Fruit fly (Drosophila melanogaster) whole organism, prepupa: ENCODE results near the gene Dip-B.

ENCODE experiments used
- Blimp-1 ChIP-seq: fragments of 200-800 bp; sonication (Bioruptor generic); optimal IDR thresholded peaks from 3 replicates; lab custom pipeline; 2017; ENCODE audit warnings: missing biosample characterization, missing genetic modification characterization, mild to moderate bottlenecking, moderate library complexity, missing genetic modification reagents
- CG10631 ChIP-seq: fragments of 200-800 bp; sonication (Bioruptor generic); optimal IDR thresholded peaks from 2 replicates; lab custom pipeline; 2016; ENCODE audit warnings: missing biosample characterization, missing genetic modification characterization
- CG10669 ChIP-seq: fragments of 200-800 bp; sonication (Bioruptor generic); optimal IDR thresholded peaks from 3 replicates; lab custom pipeline; 2018; ENCODE audit warnings: missing biosample characterization, mild to moderate bottlenecking, missing genetic modification characterization, moderate library complexity
- CG11294 ChIP-seq: fragments of 200-800 bp; sonication (Bioruptor generic); IDR thresholded peaks from 2 replicates; pipeline ENCODE4 v1.3.6; 2022; ENCODE audit warnings: missing biosample characterization, missing genetic modification characterization
- CG11762 ChIP-seq: fragments of 200-800 bp; sonication (Bioruptor generic); optimal IDR thresholded peaks from 3 replicates; lab custom pipeline; 2016; ENCODE audit warnings: missing biosample characterization, missing genetic modification characterization; ENCODE audit not compliant: insufficient read depth
- CG11902 ChIP-seq: fragments of 200-800 bp; sonication (Bioruptor generic); optimal IDR thresholded peaks from 3 replicates; lab custom pipeline; 2016; ENCODE audit warnings: missing biosample characterization, missing genetic modification characterization
- CG15336 ChIP-seq: fragments of 200-800 bp; sonication (Bioruptor generic); IDR thresholded peaks from 2 replicates; pipeline ENCODE4 v1.3.6; 2022; ENCODE audit warnings: missing biosample characterization, missing genetic modification characterization
- CG1621 ChIP-seq: fragments of 200-800 bp; sonication (Bioruptor generic); optimal IDR thresholded peaks from 3 replicates; lab custom pipeline; 2018; ENCODE audit warnings: missing biosample characterization, mild to moderate bottlenecking, missing genetic modification characterization
- CG16779 ChIP-seq: fragments of 200-800 bp; sonication (Bioruptor generic); optimal IDR thresholded peaks from 3 replicates; lab custom pipeline; 2017; ENCODE audit warnings: missing biosample characterization, mild to moderate bottlenecking, missing genetic modification characterization
- CG3032 ChIP-seq: fragments of 200-800 bp; optimal IDR thresholded peaks from 2 replicates; lab custom pipeline; 2019; ENCODE audit warnings: missing biosample characterization, mild to moderate bottlenecking, missing genetic modification characterization, moderate library complexity
- CG31627 ChIP-seq: fragments of 200-800 bp; sonication (Bioruptor generic); optimal IDR thresholded peaks from 3 replicates; lab custom pipeline; 2016; ENCODE audit warnings: missing biosample characterization, missing genetic modification characterization
- CG32006 ChIP-seq: fragments of 200-800 bp; sonication (Bioruptor generic); optimal IDR thresholded peaks from 3 replicates; lab custom pipeline; 2017; ENCODE audit warnings: missing biosample characterization, mild to moderate bottlenecking, missing genetic modification characterization
- CG34406 ChIP-seq: fragments of 200-800 bp; sonication (Bioruptor generic); optimal IDR thresholded peaks from 3 replicates; lab custom pipeline; 2016; ENCODE audit warnings: missing biosample characterization, missing genetic modification characterization
- CG4318 ChIP-seq: fragments of 200-800 bp; sonication (Bioruptor generic); optimal IDR thresholded peaks from 3 replicates; lab custom pipeline; 2017; ENCODE audit warnings: missing biosample characterization, mild to moderate bottlenecking, missing genetic modification characterization
- CG6163 ChIP-seq: fragments of 200-800 bp; sonication (Bioruptor generic); IDR thresholded peaks from 3 replicates; pipeline ENCODE4 v1.3.6; 2022; ENCODE audit warnings: missing biosample characterization, missing genetic modification characterization
- CG6808 ChIP-seq: fragments of 200-800 bp; sonication (Bioruptor generic); optimal IDR thresholded peaks from 3 replicates; lab custom pipeline; 2017; ENCODE audit warnings: missing biosample characterization, missing genetic modification characterization, mild to moderate bottlenecking, moderate library complexity, missing genetic modification reagents
- CG6854 ChIP-seq: fragments of 200-800 bp; sonication (Bioruptor generic); optimal IDR thresholded peaks from 2 replicates; lab custom pipeline; 2017; ENCODE audit warnings: missing biosample characterization, mild to moderate bottlenecking, missing genetic modification characterization
- CG7368 ChIP-seq: fragments of 200-800 bp; sonication (Bioruptor generic); optimal IDR thresholded peaks from 3 replicates; lab custom pipeline; 2016; ENCODE audit warnings: missing biosample characterization, missing genetic modification characterization
- CG8119 ChIP-seq: fragments of 200-800 bp; sonication (Bioruptor generic); IDR thresholded peaks from 3 replicates; pipeline ENCODE4 v1.3.6; 2022; ENCODE audit warnings: missing biosample characterization, missing genetic modification characterization
- CG8319 ChIP-seq: fragments of 200-800 bp; sonication (Bioruptor generic); optimal IDR thresholded peaks from 3 replicates; lab custom pipeline; 2016; ENCODE audit warnings: missing biosample characterization, missing genetic modification characterization
- CG8632 ChIP-seq: fragments of 200-800 bp; sonication (Bioruptor generic); optimal IDR thresholded peaks from 3 replicates; lab custom pipeline; 2016; ENCODE audit warnings: missing biosample characterization, missing genetic modification characterization
- Eip75B ChIP-seq: fragments of 200-800 bp; sonication (Bioruptor generic); optimal IDR thresholded peaks from 3 replicates; lab custom pipeline; 2016; ENCODE audit warnings: missing biosample characterization, missing genetic modification characterization
- Eip78C ChIP-seq: fragments of 200-800 bp; sonication (Bioruptor generic); peaks from one replicate; lab custom pipeline; 2016; ENCODE audit warnings: missing biosample characterization, missing genetic modification characterization
- Eip93F ChIP-seq: fragments of 200-800 bp; sonication (Bioruptor generic); optimal IDR thresholded peaks from 2 replicates; lab custom pipeline; 2016; ENCODE audit warnings: missing biosample characterization, mild to moderate bottlenecking, missing genetic modification characterization
- Ets21C ChIP-seq: fragments of 200-800 bp; sonication (Bioruptor generic); optimal IDR thresholded peaks from 3 replicates; lab custom pipeline; 2016; ENCODE audit warnings: missing biosample characterization, missing genetic modification characterization
- Ets96B ChIP-seq: fragments of 200-800 bp; optimal IDR thresholded peaks from 2 replicates; lab custom pipeline; 2019; ENCODE audit warnings: missing biosample characterization, mild to moderate bottlenecking, missing genetic modification characterization, moderate library complexity
- Gug ChIP-seq: fragments of 200-800 bp; sonication (Bioruptor generic); IDR thresholded peaks from 2 replicates; pipeline ENCODE4 v1.3.6; 2022; ENCODE audit warnings: missing biosample characterization, missing genetic modification characterization
- Hr38 ChIP-seq: sonication (Bioruptor generic); optimal IDR thresholded peaks from 2 replicates; lab custom pipeline; 2016; ENCODE audit warnings: missing biosample characterization, missing genetic modification characterization
- Hr4 ChIP-seq: fragments of 200-800 bp; sonication (Bioruptor generic); optimal IDR thresholded peaks from 3 replicates; lab custom pipeline; 2016; ENCODE audit warnings: missing biosample characterization, missing genetic modification characterization
- Lpt ChIP-seq: fragments of 200-800 bp; sonication (Bioruptor generic); optimal IDR thresholded peaks from 3 replicates; lab custom pipeline; 2016; ENCODE audit warnings: missing biosample characterization, missing genetic modification characterization
- Met ChIP-seq: fragments of 200-800 bp; sonication (Bioruptor generic); optimal IDR thresholded peaks from 3 replicates; lab custom pipeline; 2016; ENCODE audit warnings: missing biosample characterization, missing genetic modification characterization
- OdsH ChIP-seq: fragments of 200-800 bp; sonication (Bioruptor generic); optimal IDR thresholded peaks from 3 replicates; lab custom pipeline; 2016; ENCODE audit warnings: missing biosample characterization, missing genetic modification characterization
- Sox102F ChIP-seq: fragments of 200-800 bp; sonication (Bioruptor generic); optimal IDR thresholded peaks from 2 replicates; lab custom pipeline; 2016; ENCODE audit warnings: missing biosample characterization, mild to moderate bottlenecking, missing genetic modification characterization
- Sox15 ChIP-seq: fragments of 200-800 bp; sonication (Bioruptor generic); optimal IDR thresholded peaks from 3 replicates; lab custom pipeline; 2016; ENCODE audit warnings: missing biosample characterization, missing genetic modification characterization
- achi ChIP-seq: fragments of 200-800 bp; sonication (Bioruptor generic); optimal IDR thresholded peaks from 3 replicates; lab custom pipeline; 2016; ENCODE audit warnings: missing biosample characterization, missing genetic modification characterization
- dac ChIP-seq: fragments of 200-800 bp; sonication (Bioruptor generic); optimal IDR thresholded peaks from 2 replicates; lab custom pipeline; 2017; ENCODE audit warnings: missing biosample characterization, mild to moderate bottlenecking, missing genetic modification characterization
- dsx ChIP-seq: fragments of 200-800 bp; optimal IDR thresholded peaks from 3 replicates; lab custom pipeline; 2019; ENCODE audit warnings: missing biosample characterization, mild to moderate bottlenecking, missing genetic modification characterization, moderate library complexity; ENCODE audit not compliant: poor library complexity, severe bottlenecking
- eg ChIP-seq: fragments of 200-800 bp; sonication (Bioruptor generic); IDR thresholded peaks from 3 replicates; pipeline ENCODE4 v1.3.6; 2022; ENCODE audit warnings: missing biosample characterization, missing genetic modification characterization
- esn ChIP-seq: fragments of 200-800 bp; sonication (Bioruptor generic); optimal IDR thresholded peaks from 2 replicates; lab custom pipeline; 2016; ENCODE audit warnings: missing biosample characterization, mild to moderate bottlenecking, missing genetic modification characterization, moderate library complexity
- fd59A ChIP-seq: fragments of 200-800 bp; sonication (Bioruptor generic); optimal IDR thresholded peaks from 2 replicates; lab custom pipeline; 2017; ENCODE audit warnings: missing biosample characterization, mild to moderate bottlenecking, missing genetic modification characterization, missing genetic modification reagents
- fd85E ChIP-seq: fragments of 200-800 bp; sonication (Bioruptor generic); optimal IDR thresholded peaks from 3 replicates; lab custom pipeline; 2016; ENCODE audit warnings: missing biosample characterization, missing genetic modification characterization
- fkh ChIP-seq: fragments of 200-800 bp; sonication (Bioruptor generic); optimal IDR thresholded peaks from 3 replicates; lab custom pipeline; 2017; ENCODE audit warnings: missing biosample characterization, mild to moderate bottlenecking, missing genetic modification characterization, moderate library complexity
- lz ChIP-seq: fragments of 200-800 bp; sonication (Bioruptor generic); optimal IDR thresholded peaks from 3 replicates; lab custom pipeline; 2016; ENCODE audit warnings: missing biosample characterization, missing genetic modification characterization
- net ChIP-seq: fragments of 200-800 bp; sonication (Bioruptor generic); optimal IDR thresholded peaks from 3 replicates; lab custom pipeline; 2016; ENCODE audit warnings: missing biosample characterization, missing genetic modification characterization
- pdm3 ChIP-seq: fragments of 200-800 bp; sonication (Bioruptor generic); optimal IDR thresholded peaks from 3 replicates; lab custom pipeline; 2016; ENCODE audit warnings: missing biosample characterization, missing genetic modification characterization
- salr ChIP-seq, 2 experiments: fragments of 200-800 bp; sonication (Bioruptor generic); optimal IDR thresholded peaks; 3 replicates each; lab custom pipeline; 2016 to 2018; ENCODE audit warnings: missing biosample characterization in 2 of 2, missing genetic modification characterization in 2 of 2, mild to moderate bottlenecking in 1 of 2
- spab ChIP-seq: fragments of 200-800 bp; sonication (Bioruptor generic); optimal IDR thresholded peaks from 2 replicates; lab custom pipeline; 2017; ENCODE audit warnings: missing biosample characterization, mild to moderate bottlenecking, missing genetic modification characterization, missing genetic modification reagents
- topi ChIP-seq: fragments of 200-800 bp; sonication (Bioruptor generic); optimal IDR thresholded peaks from 3 replicates; lab custom pipeline; 2016; ENCODE audit warnings: missing biosample characterization, missing genetic modification characterization
- vri ChIP-seq: fragments of 200-800 bp; sonication (Bioruptor generic); optimal IDR thresholded peaks from 3 replicates; lab custom pipeline; 2016; ENCODE audit warnings: missing biosample characterization, mild to moderate bottlenecking, missing genetic modification characterization

Gene Dip-B

DNA sequence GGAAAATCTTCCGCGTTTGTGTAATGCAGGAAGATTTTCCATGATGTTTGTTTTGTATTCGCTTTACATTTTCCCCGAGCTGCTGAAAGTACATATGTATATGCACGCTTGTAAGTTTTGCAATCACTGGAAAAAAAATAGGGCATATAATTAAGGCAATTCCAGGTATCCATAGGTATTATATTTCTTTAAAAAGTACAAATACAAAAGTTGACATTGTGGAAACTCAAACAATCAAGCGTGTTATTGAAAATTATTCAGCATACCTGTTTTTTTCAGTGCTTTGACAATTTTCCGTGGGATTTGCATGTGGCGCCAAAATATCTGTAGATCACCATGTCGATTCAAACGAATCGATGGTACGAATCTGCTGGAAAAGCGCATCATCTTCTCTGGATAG is 49.0 kb downstream of the Dip-B start (continued):
- TF ChIP-seq CG8119 (GFP tag; lab: Robert Waterston, UW) (peak; percentile 74), topi (no peak), CG7368 (GFP tag; lab: Kevin White, UChicago) (peak; percentile 17), CG34406 (no peak), vri (GFP tag; lab: Kevin White, UChicago) (no peak), CG16779 (tag; lab: Kevin White, UChicago) (no peak)

DNA sequence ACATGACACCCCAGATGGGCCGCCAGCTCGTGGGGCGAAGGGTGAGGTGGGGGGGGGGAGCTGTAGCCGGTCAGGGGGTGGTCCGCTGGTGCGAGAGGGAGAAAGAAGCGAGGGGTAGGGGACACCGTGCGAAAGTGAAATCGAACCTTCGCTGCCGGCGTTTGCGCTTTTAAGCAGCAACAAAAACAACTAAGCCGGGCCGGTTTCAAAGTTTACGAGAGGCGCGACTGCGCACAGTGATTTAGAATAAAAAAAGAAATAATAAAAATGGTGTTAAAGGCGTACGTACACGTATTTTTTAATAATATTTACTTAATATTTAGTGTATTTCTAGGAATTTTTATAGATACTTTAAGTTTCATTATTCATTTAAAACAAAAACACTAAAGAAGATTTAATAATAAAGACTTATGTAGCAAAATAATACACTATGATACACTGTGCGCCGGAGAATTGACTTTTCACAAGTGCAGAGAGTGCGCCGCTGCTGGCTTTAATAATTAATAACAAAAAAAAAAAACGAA is 49.6 kb downstream of the Dip-B start:
- TF ChIP-seq Hr4 (peak; percentile 73), lz (peak; percentile 62), fd85E (GFP tag; lab: Kevin White, UChicago) (peak; percentile 2), CG4318 (GFP tag; lab: Kevin White, UChicago) (peak; percentile 52), Sox102F (GFP tag; lab: Kevin White, UChicago) (peak; percentile 79), Lpt (GFP tag; lab: Kevin White, UChicago) (peak; percentile 33), CG1621 (tag; lab: Kevin White, UChicago) (no peak), CG7368 (GFP tag; lab: Kevin White, UChicago) (no peak), CG8632 (GFP tag; lab: Kevin White, UChicago) (peak; percentile 89), CG6854 (peak; percentile 78), net (peak; percentile 69), Hr38 (no peak), Eip78C (GFP tag; lab: Kevin White, UChicago) (peak; percentile 93), topi (peak; percentile 72), CG11762 (peak; percentile 40), achi (peak; percentile 87), Sox15 (GFP tag; lab: Kevin White, UChicago) (peak; percentile 53), salr (GFP tag; optimal IDR thresholded peaks at IDR 0.05; lab: Kevin White, UChicago) (peak in 1 of 2 experiments; percentile 18), vri (GFP tag; lab: Kevin White, UChicago) (peak; percentile 50), CG16779 (tag; lab: Kevin White, UChicago) (peak; percentile 55), CG10631 (GFP tag; lab: Kevin White, UChicago) (peak; percentile 54), Met (GFP tag; lab: Kevin White, UChicago) (peak; percentile 79), CG8319 (GFP tag; lab: Kevin White, UChicago) (no peak), CG15336 (GFP tag; lab: Robert Waterston, UW) (peak; percentile 96), CG32006 (GFP tag; lab: Kevin White, UChicago) (peak; percentile 88), CG3032 (peak; percentile 45), Eip93F (GFP tag; lab: Kevin White, UChicago) (peak; percentile 44), Blimp-1 (GFP tag; lab: Kevin White, UChicago) (peak; percentile 99), pdm3 (GFP tag; lab: Kevin White, UChicago) (peak; percentile 47), eg (GFP tag; lab: Robert Waterston, UW) (peak; percentile 90), CG6163 (GFP tag; lab: Robert Waterston, UW) (peak; percentile 85; the same call in 2 of the 3 replicates), Ets21C (GFP tag; lab: Kevin White, UChicago) (peak; percentile 41), Ets96B (tag; lab: Kevin White, UChicago) (peak; percentile 54), fd59A (GFP tag; lab: Kevin White, UChicago) (no peak), Gug (GFP tag; lab: Robert Waterston, UW) (0 out of 2 replicates have a peak, but pooled peaks have one; percentile 70), Eip75B (GFP tag; lab: Kevin White, UChicago) (peak; percentile 45), CG11294 (GFP tag; lab: Robert Waterston, UW) (peak; percentile 58; the same call in 1 of the 2 replicates), fkh (GFP tag; lab: Kevin White, UChicago) (no peak), spab (no peak), CG11902 (peak; percentile 11), CG10669 (GFP tag; lab: Kevin White, UChicago) (peak; percentile 12), OdsH (GFP tag; lab: Kevin White, UChicago) (peak; percentile 79), CG6808 (GFP tag; lab: Kevin White, UChicago) (peak; percentile 29), dsx (GFP tag; lab: Kevin White, UChicago) (peak; percentile 63), esn (GFP tag; lab: Kevin White, UChicago) (peak; percentile 79), dac (GFP tag; lab: Kevin White, UChicago) (no peak), CG31627 (GFP tag; lab: Kevin White, UChicago) (peak; percentile 47)
